Worm (Caenorhabditis elegans): ENCODE data around the gene ztf-9.

Gene ztf-9

DNA sequence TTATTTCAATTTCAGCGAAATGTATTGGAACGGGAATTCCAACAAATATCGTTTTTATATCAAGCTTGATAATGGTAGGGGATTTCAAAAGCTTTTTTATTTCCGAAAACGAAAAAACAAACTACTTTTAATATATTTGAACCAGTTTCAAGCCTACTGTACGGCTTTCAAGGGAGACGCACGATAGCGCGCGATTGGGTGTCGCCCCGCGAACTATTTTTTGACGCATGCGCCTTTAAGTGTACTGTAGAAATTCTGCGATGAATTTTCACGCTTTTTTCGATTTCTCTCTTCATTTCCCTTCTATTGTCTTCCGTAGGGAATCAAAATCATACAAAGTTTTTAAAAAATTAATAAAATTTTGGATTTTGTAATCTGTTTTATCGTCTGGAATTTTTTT, 11.6 kb upstream of the ztf-9 start:
- no peak for TF ChIP-seq ceh-88 (GFP tag; IDR thresholded peaks at IDR 0.05)
- TF ChIP-seq C04F5.9 (tag; optimal IDR thresholded peaks at IDR 0.05) = no peak
- TF ChIP-seq egl-27 (tag; optimal IDR thresholded peaks at IDR 0.05) = no peak
- TF ChIP-seq lin-15B (tag; optimal IDR thresholded peaks at IDR 0.05) = no peak
- no peak for TF ChIP-seq lir-3 (tag; optimal IDR thresholded peaks at IDR 0.05; ENCODE audit: poor library complexity)
- TF ChIP-seq nhr-20 (tag; optimal IDR thresholded peaks at IDR 0.05) = no peak
- no peak for TF ChIP-seq dsc-1 (tag; optimal IDR thresholded peaks at IDR 0.05)
- TF ChIP-seq unc-130 (tag; optimal IDR thresholded peaks at IDR 0.05) = no peak

DNA sequence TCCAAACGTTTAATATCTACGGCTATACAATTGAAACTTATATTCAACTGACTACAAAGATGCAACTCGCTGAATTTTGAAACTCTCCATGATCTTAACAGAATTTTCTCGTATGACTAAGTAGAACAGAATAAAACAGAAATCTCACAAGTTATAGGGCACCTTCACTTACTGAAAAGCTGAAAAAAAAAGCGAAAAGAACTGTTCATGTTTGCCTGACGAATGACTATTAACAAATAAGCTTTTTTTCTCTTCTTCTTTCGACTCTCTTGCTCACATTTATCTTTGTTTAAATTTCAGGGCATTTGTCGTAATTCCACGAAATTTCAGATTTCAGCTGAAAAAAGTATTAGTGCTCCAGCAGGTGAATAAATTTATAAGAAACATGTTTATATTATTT, 10.8 kb upstream of the ztf-9 start, which contains the start of gene xbx-6:
Gene xbx-6, plus strand, starts transcription at position 301 of the 400 bp plus-strand sequence.
- no peak for TF ChIP-seq ztf-4 (tag; optimal IDR thresholded peaks at IDR 0.05)
- TF ChIP-seq hlh-4 (tag; optimal IDR thresholded peaks at IDR 0.05) = peak; percentile 57

DNA sequence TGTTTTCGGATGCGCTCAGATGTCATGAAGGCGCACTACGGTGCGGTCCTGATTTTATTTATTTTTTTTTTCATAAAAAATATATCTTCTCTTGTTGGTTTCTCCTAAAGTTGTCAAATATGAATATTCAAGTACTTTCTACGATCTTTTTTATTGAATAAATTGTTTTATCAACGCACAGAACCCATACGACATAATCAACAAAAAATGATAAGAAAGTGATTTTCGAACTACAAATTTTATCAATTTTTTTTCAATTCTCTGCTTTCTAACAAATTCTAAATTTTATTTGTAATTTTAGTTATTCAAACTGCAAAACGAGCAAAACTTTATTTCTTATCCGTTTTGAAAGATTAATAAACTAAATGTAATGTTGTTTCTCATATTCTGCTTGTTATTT, 9.9 kb upstream of the ztf-9 start:
- TF ChIP-seq tlp-1 (tag; optimal IDR thresholded peaks at IDR 0.05) (peak; percentile 29), elt-2 (tag; optimal IDR thresholded peaks at IDR 0.05) (peak; percentile 44), lin-35 (GFP tag; optimal IDR thresholded peaks at IDR 0.05) (no peak), hlh-17 (GFP tag; optimal IDR thresholded peaks at IDR 0.05; ENCODE audit: borderline replicate concordance) (no peak)

DNA sequence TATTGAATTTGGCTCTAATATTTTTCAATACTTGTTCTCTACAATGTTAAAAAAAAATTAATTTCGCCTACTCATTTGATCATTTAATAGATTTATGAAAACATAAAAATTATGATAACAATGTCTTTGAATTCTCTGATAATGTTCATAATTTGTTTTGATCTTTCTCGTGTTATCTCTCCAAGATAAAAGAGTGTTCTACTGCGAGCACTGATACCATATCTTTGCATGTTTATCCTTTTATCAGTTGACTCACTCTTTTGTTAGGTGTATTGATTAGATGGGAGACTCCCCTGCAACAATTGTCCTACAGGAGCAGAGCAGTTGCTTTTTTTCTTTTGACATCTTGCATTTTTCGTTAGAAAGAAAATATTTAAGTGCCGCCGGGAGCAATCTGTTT, 7.3 kb upstream of the ztf-9 start:
- TF ChIP-seq nhr-12 (tag; optimal IDR thresholded peaks at IDR 0.05) = no peak
- TF ChIP-seq mep-1 (tag; optimal IDR thresholded peaks at IDR 0.05) = no peak
- TF ChIP-seq zip-4 (GFP tag; optimal IDR thresholded peaks at IDR 0.05) = no peak
- TF ChIP-seq dsc-1 (tag; optimal IDR thresholded peaks at IDR 0.05) = no peak
- no peak for TF ChIP-seq ceh-63 (GFP tag; optimal IDR thresholded peaks at IDR 0.05)
- TF ChIP-seq elt-2 (tag; optimal IDR thresholded peaks at IDR 0.05) = peak; percentile 9

DNA sequence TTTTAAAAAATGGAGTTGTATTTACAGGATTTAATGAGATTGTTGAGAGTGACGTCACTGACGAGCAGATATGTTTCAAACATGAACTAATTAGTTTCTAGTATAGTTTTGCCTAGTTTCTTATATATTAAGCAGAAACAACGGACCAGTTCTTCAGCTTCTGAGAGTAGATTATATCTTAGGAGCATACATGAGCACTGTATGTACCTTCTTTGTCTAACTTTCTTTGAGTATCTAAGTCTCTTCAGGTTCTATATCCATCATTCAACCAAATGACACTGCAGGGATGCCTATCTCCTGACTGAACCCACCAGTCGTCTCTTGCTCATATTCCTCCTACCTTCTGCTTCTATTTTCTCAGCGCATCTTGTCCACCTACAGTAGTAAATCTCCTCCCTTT, 4.8 kb upstream of the ztf-9 start, which contains the start of gene her-1:
Gene her-1, plus strand, starts transcription at position 301 of the 400 bp plus-strand sequence.
- TF ChIP-seq nhr-19 (GFP tag; conservative IDR thresholded peaks at IDR 0.05) (no peak), ceh-63 (GFP tag; optimal IDR thresholded peaks at IDR 0.05) (no peak), lin-39 (tag; optimal IDR thresholded peaks at IDR 0.05) (no peak), hpl-2 (GFP tag; optimal IDR thresholded peaks at IDR 0.05) (no peak), unc-98 (GFP tag; IDR thresholded peaks at IDR 0.05) (no peak)

DNA sequence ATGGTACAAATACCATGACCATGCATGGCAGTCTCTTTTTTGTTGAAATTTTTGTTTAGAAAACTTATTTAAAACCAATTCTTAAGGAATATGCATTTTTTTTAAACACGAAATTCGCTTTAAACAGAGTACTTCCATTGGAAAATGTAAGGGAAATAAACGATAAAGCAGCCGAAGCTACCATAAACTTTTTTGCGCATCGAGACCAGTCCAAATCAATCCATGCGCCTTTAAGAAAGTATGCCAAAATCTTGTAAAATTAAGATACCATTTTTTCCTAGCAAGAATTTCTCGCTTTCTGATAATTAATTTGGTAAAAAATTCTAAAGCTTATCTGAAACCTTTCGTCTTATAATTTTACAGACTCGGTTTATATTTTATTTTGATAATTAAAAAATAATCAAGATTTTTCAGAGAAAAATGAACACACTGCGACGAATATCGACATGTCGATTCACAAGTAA, 722 bp upstream of the ztf-9 start, which contains the start of gene ZK287.7:
Gene ZK287.7, plus strand, starts transcription at position 414 of the 464 bp plus-strand sequence.
- TF ChIP-seq fkh-8 (tag; optimal IDR thresholded peaks at IDR 0.05) (no peak), hpl-2 (GFP tag; optimal IDR thresholded peaks at IDR 0.05) (no peak), efl-3 (GFP tag; optimal IDR thresholded peaks at IDR 0.05) (no peak), ces-1 (GFP tag; optimal IDR thresholded peaks at IDR 0.05) (no peak), ceh-88 (GFP tag; IDR thresholded peaks at IDR 0.05) (no peak), sox-4 (tag; optimal IDR thresholded peaks at IDR 0.05) (no peak), unc-30 (tag; optimal IDR thresholded peaks at IDR 0.05) (no peak), lin-13 (GFP tag; optimal IDR thresholded peaks at IDR 0.05) (no peak), zag-1 (tag; optimal IDR thresholded peaks at IDR 0.05) (no peak), skn-1 (tag; optimal IDR thresholded peaks at IDR 0.05) (no peak)

DNA sequence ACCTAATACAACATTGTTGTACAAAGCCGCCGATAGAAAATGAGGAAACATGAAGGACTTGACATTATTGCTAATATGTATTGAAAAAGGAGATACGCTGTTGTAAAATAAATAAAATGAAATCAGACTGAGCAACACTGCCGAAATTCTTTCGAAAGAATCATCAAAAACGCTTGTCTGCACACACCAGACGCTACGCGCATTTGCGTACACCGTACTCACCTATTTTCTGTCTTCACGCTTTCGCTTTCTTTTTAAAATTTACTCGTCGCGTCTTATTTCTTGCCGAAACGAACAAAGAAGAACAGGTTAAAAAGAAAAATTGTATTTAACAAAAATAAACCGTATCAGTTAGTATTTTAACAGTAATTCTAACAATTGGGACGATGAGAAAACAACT, 1.2 kb downstream of the ztf-9 start:
- TF ChIP-seq C16A3.4 (tag; optimal IDR thresholded peaks at IDR 0.05) (peak; percentile 52), pqm-1 (tag; optimal IDR thresholded peaks at IDR 0.05) (no peak), fos-1 (tag; optimal IDR thresholded peaks at IDR 0.05) (no peak), nhr-71 (tag; optimal IDR thresholded peaks at IDR 0.05) (no peak), dsc-1 (tag; optimal IDR thresholded peaks at IDR 0.05) (no peak), ztf-11 (tag; optimal IDR thresholded peaks at IDR 0.05) (no peak), ztf-4 (tag; optimal IDR thresholded peaks at IDR 0.05) (no peak), lsy-2 (tag; optimal IDR thresholded peaks at IDR 0.05) (peak; percentile 73 to 94), nhr-84 (tag; optimal IDR thresholded peaks at IDR 0.05) (no peak), snu-23 (GFP tag; optimal IDR thresholded peaks at IDR 0.05) (peak; percentile 65), unc-98 (GFP tag; IDR thresholded peaks at IDR 0.05) (no peak), swsn-7 (tag; optimal IDR thresholded peaks at IDR 0.05) (peak; percentile 42), nhr-77 (tag; optimal IDR thresholded peaks at IDR 0.05) (no peak), nhr-237 (tag; optimal IDR thresholded peaks at IDR 0.05) (no peak), unc-86 (tag; optimal IDR thresholded peaks at IDR 0.05) (no peak), mef-2 (tag; optimal IDR thresholded peaks at IDR 0.05) (no peak), skn-1 (tag; optimal IDR thresholded peaks at IDR 0.05) (peak; percentile 72)

All from whole organism, L1 larva.